Worm (Caenorhabditis elegans) whole organism, L2 larva: Measurements from ENCODE around the gene dnj-11.

ENCODE experiments used
- C34F6.9 ChIP-seq: fragments of 150-350 bp; optimal IDR thresholded peaks from 2 replicates; lab custom pipeline; 2014; ENCODE audit warnings: missing biosample characterization, missing genetic modification characterization
- F13H6.1 ChIP-seq: sonication (generic microtip); optimal IDR thresholded peaks from 2 replicates; lab custom pipeline; 2016; ENCODE audit warnings: missing genetic modification characterization, missing compliant biosample characterization
- R02D3.7 ChIP-seq: fragments of 150-350 bp; optimal IDR thresholded peaks from 2 replicates; lab custom pipeline; 2014; ENCODE audit warnings: missing biosample characterization, missing genetic modification characterization
- Y55F3AM.14 ChIP-seq: fragments of 200-800 bp; sonication (Bioruptor generic); optimal IDR thresholded peaks from 2 replicates; lab custom pipeline; 2018; ENCODE audit warnings: mild to moderate bottlenecking, missing genetic modification characterization, missing compliant biosample characterization
- alr-1 ChIP-seq: fragments of 150-350 bp; optimal IDR thresholded peaks from 2 replicates; lab custom pipeline; 2014; ENCODE audit warnings: missing biosample characterization, missing genetic modification characterization
- aly-2 ChIP-seq: fragments of 150-350 bp; optimal IDR thresholded peaks from 2 replicates; lab custom pipeline; 2014; ENCODE audit warnings: missing biosample characterization, missing genetic modification characterization
- ceh-16 ChIP-seq: fragments of 150-350 bp; optimal IDR thresholded peaks from 2 replicates; lab custom pipeline; 2014; ENCODE audit warnings: missing biosample characterization, missing genetic modification characterization
- ceh-82 ChIP-seq: fragments of 150-350 bp; optimal IDR thresholded peaks from 2 replicates; lab custom pipeline; 2014; ENCODE audit warnings: missing biosample characterization, missing genetic modification characterization
- crh-2 ChIP-seq: sonication (generic microtip); optimal IDR thresholded peaks from 2 replicates; lab custom pipeline; 2017; ENCODE audit warnings: missing biosample characterization, missing genetic modification characterization
- dmd-4 ChIP-seq: sonication (generic microtip); optimal IDR thresholded peaks from 2 replicates; lab custom pipeline; 2017; ENCODE audit warnings: missing biosample characterization, missing genetic modification characterization
- egl-27 ChIP-seq: sonication (generic microtip); optimal IDR thresholded peaks from 3 replicates; lab custom pipeline; 2017; ENCODE audit warnings: missing biosample characterization, missing genetic modification reagents, missing genetic modification characterization
- elt-1 ChIP-seq: fragments of 150-350 bp; optimal IDR thresholded peaks from 2 replicates; lab custom pipeline; 2014; ENCODE audit warnings: missing biosample characterization, missing genetic modification characterization
- elt-3 ChIP-seq: sonication (generic microtip); optimal IDR thresholded peaks from 2 replicates; lab custom pipeline; 2017; ENCODE audit warnings: missing biosample characterization, missing genetic modification characterization
- fos-1 ChIP-seq: fragments of 150-350 bp; optimal IDR thresholded peaks from 2 replicates; lab custom pipeline; 2014; ENCODE audit warnings: missing biosample characterization, missing genetic modification characterization
- gmeb-1 ChIP-seq: fragments of 150-350 bp; optimal IDR thresholded peaks from 2 replicates; lab custom pipeline; 2014; ENCODE audit warnings: missing biosample characterization, missing genetic modification characterization
- lin-13 ChIP-seq: fragments of 150-350 bp; optimal IDR thresholded peaks from 2 replicates; lab custom pipeline; 2014; ENCODE audit warnings: missing biosample characterization, missing genetic modification reagents, missing genetic modification characterization
- lin-39 ChIP-seq: fragments of 150-350 bp; optimal IDR thresholded peaks from 2 replicates; lab custom pipeline; 2014; ENCODE audit warnings: missing biosample characterization, missing genetic modification reagents, missing genetic modification characterization
- lsy-2 ChIP-seq, 2 experiments: fragments of 150-350 bp in 1 of 2; sonication (generic microtip) in 1 of 2; optimal IDR thresholded peaks; 2 replicates each; lab custom pipeline; 2014 to 2017; ENCODE audit warnings: missing biosample characterization in 2 of 2, missing genetic modification characterization in 2 of 2
- mab-5 ChIP-seq: fragments of 150-350 bp; optimal IDR thresholded peaks from 2 replicates; lab custom pipeline; 2014; ENCODE audit warnings: missing biosample characterization, missing genetic modification characterization
- mdl-1 ChIP-seq, 2 experiments: fragments of 150-350 bp in 1 of 2; sonication (generic microtip) in 1 of 2; optimal IDR thresholded peaks; 2 replicates each; lab custom pipeline; 2017; ENCODE audit warnings: missing biosample characterization in 2 of 2, missing genetic modification characterization in 2 of 2
- nhr-10 ChIP-seq: sonication (generic microtip); optimal IDR thresholded peaks from 2 replicates; lab custom pipeline; 2017; ENCODE audit warnings: missing biosample characterization, missing genetic modification characterization
- nhr-11 ChIP-seq: fragments of 150-350 bp; optimal IDR thresholded peaks from 2 replicates; lab custom pipeline; 2014; ENCODE audit warnings: missing biosample characterization, missing genetic modification characterization
- nhr-12 ChIP-seq: fragments of 150-350 bp; optimal IDR thresholded peaks from 2 replicates; lab custom pipeline; 2014; ENCODE audit warnings: missing biosample characterization, missing genetic modification characterization
- nhr-129 ChIP-seq: fragments of 150-350 bp; optimal IDR thresholded peaks from 2 replicates; lab custom pipeline; 2014; ENCODE audit warnings: missing biosample characterization, missing genetic modification characterization
- nhr-21 ChIP-seq: fragments of 150-350 bp; optimal IDR thresholded peaks from 2 replicates; lab custom pipeline; 2014; ENCODE audit warnings: missing biosample characterization, missing genetic modification characterization
- nhr-23 ChIP-seq: fragments of 150-350 bp; optimal IDR thresholded peaks from 2 replicates; lab custom pipeline; 2014; ENCODE audit warnings: missing biosample characterization, missing genetic modification reagents, missing genetic modification characterization
- nhr-25 ChIP-seq: fragments of 150-350 bp; sonication (generic microtip); optimal IDR thresholded peaks from 3 replicates; lab custom pipeline; 2014; ENCODE audit warnings: missing biosample characterization, missing genetic modification characterization
- nhr-6 ChIP-seq: fragments of 150-350 bp; optimal IDR thresholded peaks from 2 replicates; lab custom pipeline; 2014; ENCODE audit warnings: missing biosample characterization, missing genetic modification characterization
- nhr-77 ChIP-seq: fragments of 150-350 bp; optimal IDR thresholded peaks from 2 replicates; lab custom pipeline; 2014; ENCODE audit warnings: missing biosample characterization, missing genetic modification characterization
- peb-1 ChIP-seq: fragments of 150-350 bp; optimal IDR thresholded peaks from 2 replicates; lab custom pipeline; 2014; ENCODE audit warnings: missing biosample characterization, missing genetic modification characterization
- sem-4 ChIP-seq: fragments of 150-350 bp; optimal IDR thresholded peaks from 2 replicates; lab custom pipeline; 2014; ENCODE audit warnings: missing biosample characterization, missing genetic modification reagents, missing genetic modification characterization
- skn-1 ChIP-seq: sonication (generic microtip); optimal IDR thresholded peaks from 2 replicates; lab custom pipeline; 2017; ENCODE audit warnings: missing biosample characterization, missing genetic modification characterization
- sma-3 ChIP-seq: sonication (generic microtip); optimal IDR thresholded peaks from 2 replicates; lab custom pipeline; 2016; ENCODE audit warnings: missing genetic modification reagents, missing genetic modification characterization, missing compliant biosample characterization
- sma-9 ChIP-seq, 2 experiments: fragments of 150-350 bp in 1 of 2; sonication (generic microtip) in 1 of 2; optimal IDR thresholded peaks; 2 replicates each; lab custom pipeline; 2014 to 2016; ENCODE audit warnings: missing genetic modification characterization in 2 of 2, mild to moderate bottlenecking in 1 of 2, missing biosample characterization in 1 of 2, missing compliant biosample characterization in 1 of 2, missing genetic modification reagents in 1 of 2, moderate library complexity in 1 of 2
- snpc-4 ChIP-seq: fragments of 150-350 bp; optimal IDR thresholded peaks from 2 replicates; lab custom pipeline; 2014; ENCODE audit warnings: missing biosample characterization, missing genetic modification characterization
- unc-39 ChIP-seq: fragments of 150-350 bp; optimal IDR thresholded peaks from 2 replicates; lab custom pipeline; 2014; ENCODE audit warnings: missing biosample characterization, missing genetic modification characterization
- unc-55 ChIP-seq: fragments of 150-350 bp; sonication (generic microtip); optimal IDR thresholded peaks from 3 replicates; lab custom pipeline; 2014; ENCODE audit warnings: missing biosample characterization, missing genetic modification reagents, missing genetic modification characterization
- unc-62 ChIP-seq: fragments of 150-350 bp; optimal IDR thresholded peaks from 2 replicates; lab custom pipeline; 2014; ENCODE audit warnings: missing biosample characterization, missing genetic modification reagents, missing genetic modification characterization
- zag-1 ChIP-seq: fragments of 150-350 bp; optimal IDR thresholded peaks from 2 replicates; lab custom pipeline; 2014; ENCODE audit warnings: missing biosample characterization, missing genetic modification characterization
- ztf-1 ChIP-seq: fragments of 200-800 bp; sonication (Bioruptor generic); conservative IDR thresholded peaks from 2 replicates; pipeline ENCODE4 v1.3.6; 2022; ENCODE audit warnings: missing genetic modification characterization, missing compliant biosample characterization
- ztf-11 ChIP-seq: sonication (generic microtip); optimal IDR thresholded peaks from 2 replicates; lab custom pipeline; 2017; ENCODE audit warnings: missing biosample characterization, missing genetic modification characterization
- ztf-4 ChIP-seq: fragments of 150-350 bp; optimal IDR thresholded peaks from 2 replicates; lab custom pipeline; 2014; ENCODE audit warnings: missing biosample characterization, missing genetic modification characterization

The dnj-11 gene

ce11 chrIV:6535908-6536307 lies 49.8 kb upstream of the dnj-11 start, which contains the start of gene C01G5.3:
TSS of gene C01G5.3 (plus strand) at chrIV:6536208.
- no peak for TF ChIP-seq lin-39 (tag; lab: Kevin White, UChicago)
- no peak for TF ChIP-seq unc-62 (GFP tag; lab: Kevin White, UChicago)
- TF ChIP-seq dmd-4: no peak
- no peak for TF ChIP-seq ceh-82 (tag; lab: Kevin White, UChicago)
- TF ChIP-seq unc-55: no peak
- no peak for TF ChIP-seq alr-1
- TF ChIP-seq nhr-21 (tag; lab: Kevin White, UChicago): no peak
- TF ChIP-seq, all 48 proteins: peak for 0

- TF ChIP-seq unc-55 (peak; percentile 50), nhr-21 (tag; lab: Kevin White, UChicago) (no peak), lsy-2 (tag; optimal IDR thresholded peaks at IDR 0.05; lab: Kevin White, UChicago) (peak in 1 of 2 experiments; percentile 9), Y55F3AM.14 (no peak)
- TF ChIP-seq, all 48 proteins: peak for 2
Measured at ce11 chrIV:6541435-6541834, 44.2 kb upstream of the dnj-11 start, which contains the start of gene C01G5.25. TSS of gene C01G5.25 (plus strand) at chrIV:6541684.

- TF ChIP-seq egl-27 (tag; lab: Kevin White, UChicago): no peak
- peak in 1 of 2 experiments; percentile 13 for TF ChIP-seq lsy-2 (tag; optimal IDR thresholded peaks at IDR 0.05; lab: Kevin White, UChicago)
- no peak for TF ChIP-seq mdl-1 (tag; optimal IDR thresholded peaks at IDR 0.05; lab: Kevin White, UChicago)
- peak; percentile 7 for TF ChIP-seq C34F6.9 (tag; lab: Kevin White, UChicago)
- TF ChIP-seq sma-9 (GFP tag; optimal IDR thresholded peaks at IDR 0.05; lab: Kevin White, UChicago): peak; percentile 27
- no peak for TF ChIP-seq sma-9 (tag; optimal IDR thresholded peaks at IDR 0.05; lab: Kevin White, UChicago)
- TF ChIP-seq, all 48 proteins: peak for 3
Measured at ce11 chrIV:6542962-6543361, 42.7 kb upstream of the dnj-11 start.

ce11 chrIV:6547397-6547796 lies 38.3 kb upstream of the dnj-11 start:
- TF ChIP-seq zag-1 (tag; lab: Kevin White, UChicago) (peak; percentile 0), F13H6.1 (tag; lab: Kevin White, UChicago) (no peak), unc-55 (no peak), aly-2 (tag; lab: Kevin White, UChicago) (no peak), lsy-2 (tag; optimal IDR thresholded peaks at IDR 0.05; lab: Kevin White, UChicago) (no peak), ztf-4 (tag; lab: Kevin White, UChicago) (no peak), lin-39 (tag; lab: Kevin White, UChicago) (peak; percentile 11)

ce11 chrIV:6548609-6549008 lies 37.1 kb upstream of the dnj-11 start, which contains the start of gene fan-1:
TSS of gene fan-1 (plus strand) at chrIV:6548686.
- no peak for TF ChIP-seq egl-27 (tag; lab: Kevin White, UChicago)
- TF ChIP-seq nhr-23: no peak
- TF ChIP-seq snpc-4: peak; percentile 5
- TF ChIP-seq dmd-4: no peak
- peak; percentile 72 for TF ChIP-seq sma-9 (GFP tag; optimal IDR thresholded peaks at IDR 0.05; lab: Kevin White, UChicago)
- TF ChIP-seq sma-9 (tag; optimal IDR thresholded peaks at IDR 0.05; lab: Kevin White, UChicago): no peak
- TF ChIP-seq elt-3 (tag; lab: Kevin White, UChicago): no peak
- peak; percentile 97 for TF ChIP-seq gmeb-1 (tag; lab: Kevin White, UChicago)
- TF ChIP-seq aly-2 (tag; lab: Kevin White, UChicago): no peak
- TF ChIP-seq nhr-12 (tag; lab: Kevin White, UChicago): no peak
- TF ChIP-seq Y55F3AM.14: no peak
- TF ChIP-seq ztf-1 (GFP tag; lab: Robert Waterston, UW): no peak
- peak; percentile 23 for TF ChIP-seq fos-1 (tag; lab: Kevin White, UChicago)
- peak; percentile 69 for TF ChIP-seq lin-13 (GFP tag; lab: Kevin White, UChicago)
- peak; percentile 39 for TF ChIP-seq sma-3 (GFP tag; lab: Kevin White, UChicago)
- TF ChIP-seq nhr-77 (tag; lab: Kevin White, UChicago): no peak
- peak; percentile 23 for TF ChIP-seq nhr-21 (tag; lab: Kevin White, UChicago)
- no peak for TF ChIP-seq unc-39 (tag; lab: Kevin White, UChicago)
- peak; percentile 20 for TF ChIP-seq sem-4
- peak; percentile 30 for TF ChIP-seq crh-2 (tag; lab: Kevin White, UChicago)
- TF ChIP-seq zag-1 (tag; lab: Kevin White, UChicago): no peak
- TF ChIP-seq peb-1: no peak
- TF ChIP-seq nhr-25 (tag; lab: Kevin White, UChicago): peak; percentile 9
- TF ChIP-seq nhr-11: no peak
- TF ChIP-seq lsy-2 (tag; optimal IDR thresholded peaks at IDR 0.05; lab: Kevin White, UChicago): peak; percentile 43 to 80
- TF ChIP-seq ztf-11 (tag; lab: Kevin White, UChicago): no peak
- TF ChIP-seq ceh-16 (tag; lab: Kevin White, UChicago): no peak
- no peak for TF ChIP-seq nhr-6 (tag; lab: Kevin White, UChicago)
- no peak for TF ChIP-seq skn-1 (tag; lab: Kevin White, UChicago)
- TF ChIP-seq lin-39 (tag; lab: Kevin White, UChicago): no peak
- peak; percentile 56 for TF ChIP-seq nhr-129
- no peak for TF ChIP-seq nhr-10 (tag; lab: Kevin White, UChicago)
- TF ChIP-seq ztf-4 (tag; lab: Kevin White, UChicago): no peak
- no peak for TF ChIP-seq alr-1
- TF ChIP-seq elt-1 (tag; lab: Kevin White, UChicago): no peak
- TF ChIP-seq R02D3.7 (tag; lab: Kevin White, UChicago): no peak
- no peak for TF ChIP-seq ceh-82 (tag; lab: Kevin White, UChicago)
- TF ChIP-seq mab-5 (tag; lab: Kevin White, UChicago): no peak
- TF ChIP-seq F13H6.1 (tag; lab: Kevin White, UChicago): peak; percentile 38
